Fruit fly (Drosophila melanogaster) whole organism, larva: ENCODE measurements around the gene CG1492.

ENCODE experiments used
- noc ChIP-seq: fragments of 200-800 bp; sonication (Bioruptor generic); optimal IDR thresholded peaks from 3 replicates; lab custom pipeline; 2019; ENCODE audit warnings: missing biosample characterization, mild to moderate bottlenecking, missing genetic modification characterization, moderate library complexity

The CG1492 gene

dm6 chrX:12014800-12015389, 2.9 kb upstream of the CG1492 start:
- TF ChIP-seq noc (tag; lab: Kevin White, UChicago): no peak

dm6 chrX:12014131-12014530, 2.1 kb upstream of the CG1492 start:
- no peak for TF ChIP-seq noc (tag; lab: Kevin White, UChicago)

DNA sequence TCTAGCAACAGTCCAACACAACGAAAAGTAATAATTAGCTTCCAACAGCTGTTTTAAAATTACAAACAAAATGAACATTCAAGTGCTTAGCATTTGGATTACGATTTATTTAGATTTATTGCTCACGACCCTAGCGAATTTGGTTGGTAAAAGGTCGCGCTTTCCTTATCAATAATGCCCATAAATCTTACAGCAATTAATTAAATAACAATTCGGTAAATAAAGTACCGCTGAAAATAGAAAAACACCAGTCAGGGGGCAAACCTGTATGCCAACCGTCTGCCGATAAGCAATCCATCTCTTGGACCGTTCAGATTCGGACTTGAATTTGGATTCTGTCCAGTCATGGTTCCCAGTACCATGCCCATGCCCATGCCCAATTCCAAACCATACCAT, 1.1 kb upstream of the CG1492 start:
- peak; percentile 60 for TF ChIP-seq noc (tag; lab: Kevin White, UChicago)

DNA sequence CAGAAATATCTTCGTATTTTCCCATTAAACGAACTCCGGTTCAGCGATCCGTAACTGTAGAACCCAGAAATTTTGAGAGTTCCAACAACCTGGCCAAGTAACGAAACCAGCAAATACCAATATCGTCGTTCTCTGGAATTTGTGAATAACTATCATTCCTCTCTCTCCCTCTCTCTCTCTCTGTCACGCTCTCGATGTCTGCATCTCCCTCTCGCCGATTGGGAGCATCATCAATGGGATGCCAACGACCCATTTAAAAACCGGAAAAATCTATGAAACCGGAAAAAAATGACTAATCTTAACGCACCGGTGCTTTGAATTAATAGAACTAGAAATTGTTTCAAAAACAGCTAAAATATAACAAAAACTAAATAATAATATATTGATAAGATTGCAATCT, 4.4 kb downstream of the CG1492 start:
- TF ChIP-seq noc (tag; lab: Kevin White, UChicago): no peak

DNA sequence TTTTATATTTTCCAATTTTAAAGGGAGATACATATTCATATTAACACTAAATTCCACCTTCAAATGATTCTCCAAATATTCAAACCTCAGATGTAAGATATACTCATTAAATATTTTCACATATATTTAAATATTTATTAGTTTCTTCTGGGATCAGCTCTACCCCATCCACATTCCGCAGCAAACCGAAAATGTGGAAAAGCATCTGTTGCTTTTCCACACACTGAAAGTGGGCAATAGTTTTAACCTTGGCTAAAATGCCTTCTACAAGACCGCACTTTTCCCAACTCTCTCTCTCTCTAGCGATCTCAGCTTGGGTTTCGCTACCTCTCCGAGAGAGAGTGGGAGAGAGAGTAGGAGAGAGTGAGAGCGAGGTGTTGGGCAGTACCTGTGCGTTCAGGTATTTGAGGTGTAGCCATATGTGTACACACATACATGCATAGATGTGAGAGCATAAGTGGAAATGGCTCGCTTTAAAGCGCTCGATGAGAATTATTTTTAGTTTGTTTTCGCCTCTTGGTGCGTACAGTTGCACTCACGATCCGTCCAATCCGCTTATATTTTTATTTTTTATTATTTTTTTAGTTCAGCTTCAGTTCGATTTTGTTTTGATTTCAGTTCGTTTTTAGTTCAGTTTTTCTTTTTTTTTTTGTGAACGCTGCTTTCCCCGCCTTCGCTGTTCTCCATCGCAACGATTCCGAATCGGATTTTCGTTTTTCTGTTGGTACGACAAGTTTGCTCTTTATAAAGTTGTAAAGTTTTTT, 5.2 kb downstream of the CG1492 start, which contains the start of gene CG1806:
TSS of gene CG1806 (plus strand) at position 499 of the 764 bp plus-strand sequence.
- no peak for TF ChIP-seq noc (tag; lab: Kevin White, UChicago)

DNA sequence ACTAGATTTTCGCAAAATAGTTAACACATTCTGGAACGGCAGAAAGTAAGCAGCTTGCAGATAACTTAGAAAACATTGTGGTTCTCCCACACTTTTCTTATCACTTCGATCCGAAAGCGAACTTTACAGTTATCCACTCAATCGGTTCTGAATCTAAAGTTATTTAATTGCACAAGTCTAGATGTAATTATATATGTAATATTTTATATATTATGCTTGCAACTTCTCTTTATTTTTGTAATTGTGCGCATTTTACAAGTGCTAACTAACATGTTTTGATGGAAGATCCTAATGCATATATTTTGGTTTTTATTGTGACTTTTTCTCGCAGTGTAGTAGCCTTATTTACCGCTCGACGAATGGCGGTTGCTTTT, 7.6 kb downstream of the CG1492 start:
- peak; percentile 12 for TF ChIP-seq noc (tag; lab: Kevin White, UChicago)

DNA sequence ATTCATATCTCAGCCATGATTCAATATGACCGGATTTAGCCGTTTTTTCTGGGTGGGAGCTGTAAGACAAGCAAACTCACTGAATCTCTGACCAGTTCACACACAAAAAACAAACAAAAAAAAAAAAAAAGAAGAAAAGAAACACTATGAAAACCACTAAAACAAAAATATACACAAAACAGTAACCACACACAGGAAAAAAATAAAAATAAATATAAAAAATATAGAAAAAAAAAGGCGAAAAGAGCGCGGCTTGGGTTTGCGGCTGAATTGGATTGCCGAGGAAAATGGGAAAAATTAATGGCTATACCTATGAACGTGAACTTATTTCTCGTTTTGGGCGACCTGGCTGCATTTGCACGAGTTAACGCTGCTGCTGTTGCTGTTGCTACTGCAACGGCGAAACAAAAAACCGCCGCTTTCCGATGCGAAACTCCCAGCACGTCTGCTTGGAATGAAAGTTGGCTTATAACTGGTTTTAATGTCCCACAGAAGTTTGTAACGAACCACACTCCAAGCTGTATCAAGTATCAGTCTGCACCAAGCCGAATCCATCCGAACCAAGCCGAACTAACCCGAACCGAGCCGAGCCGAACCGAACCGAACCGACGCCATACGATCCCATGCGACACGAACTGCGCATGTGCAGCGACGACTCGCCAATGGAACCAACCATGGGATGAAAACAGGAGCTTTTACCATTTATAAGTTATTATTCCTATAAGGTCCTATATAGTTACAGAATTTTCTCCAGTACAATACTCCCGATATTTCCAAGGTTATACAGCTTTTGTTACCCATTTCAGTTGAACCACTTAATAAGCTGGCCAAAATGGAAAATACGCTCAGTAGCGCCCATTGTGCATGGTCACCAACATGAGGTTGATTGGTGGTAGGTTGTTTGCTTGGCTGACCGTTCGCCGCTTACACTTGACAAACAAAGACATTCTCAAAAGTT, 8.3 kb downstream of the CG1492 start, which contains the start of gene fw:
TSS of gene fw (minus strand) at position 478 of the 958 bp plus-strand sequence.
- peak; percentile 42 for TF ChIP-seq noc (tag; lab: Kevin White, UChicago)

DNA sequence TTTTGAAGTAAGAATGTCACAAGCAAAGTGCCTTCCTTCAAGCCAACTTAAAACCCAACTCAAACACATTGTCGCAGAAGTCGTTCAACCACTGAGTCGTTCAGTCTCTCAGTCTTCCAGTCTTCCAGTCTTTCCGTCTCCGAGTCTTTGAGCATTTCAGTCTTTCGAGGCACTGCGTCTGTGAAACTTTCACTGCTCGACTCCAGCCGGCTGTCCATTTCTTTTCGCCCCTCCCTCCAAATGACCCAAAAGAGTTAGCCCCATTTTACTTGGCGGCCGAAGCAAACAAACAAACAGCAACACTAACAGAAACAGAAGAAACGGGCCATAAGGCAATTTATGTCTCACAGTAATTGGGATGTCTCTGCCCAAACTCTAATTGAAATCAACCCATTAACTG, 11.0 kb downstream of the CG1492 start:
- TF ChIP-seq noc (tag; lab: Kevin White, UChicago): no peak

DNA sequence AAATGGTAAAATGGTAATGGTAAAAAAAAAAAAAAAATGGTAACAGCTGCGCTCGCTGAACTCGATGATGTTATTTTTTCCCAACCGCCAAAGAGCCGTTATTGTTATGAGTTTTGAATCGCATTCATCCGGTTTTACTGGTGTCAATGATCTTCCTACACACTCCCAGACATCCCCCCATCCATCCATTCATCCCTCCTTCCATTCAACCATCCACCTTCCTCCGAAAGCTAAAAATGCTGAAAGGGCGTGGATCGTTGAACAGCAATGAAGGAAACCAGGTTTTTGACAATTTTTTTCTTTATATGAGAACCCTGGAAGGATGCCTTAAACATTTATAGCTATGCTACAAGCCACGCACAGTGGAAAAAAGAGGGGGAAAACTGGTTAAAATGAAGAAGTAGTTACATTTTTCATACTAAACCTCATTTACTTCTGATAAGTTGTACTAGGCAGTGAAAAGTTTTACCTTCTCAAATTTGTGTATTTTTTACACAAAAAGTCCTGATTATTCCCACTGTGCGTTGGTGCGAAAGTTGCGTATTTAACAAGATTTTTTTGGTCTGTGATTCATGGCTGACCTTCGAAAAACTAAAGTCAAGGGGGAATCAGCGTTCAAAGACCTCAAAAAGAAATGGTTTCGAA, 11.9 kb downstream of the CG1492 start:
- no peak for TF ChIP-seq noc (tag; lab: Kevin White, UChicago)

dm6 chrX:11993279-11993678, 18.7 kb downstream of the CG1492 start:
- no peak for TF ChIP-seq noc (tag; lab: Kevin White, UChicago)

dm6 chrX:11992668-11993067, 19.3 kb downstream of the CG1492 start, which contains the start of gene CG18130:
CG18130 (minus strand) TSS chrX:11992768.
- no peak for TF ChIP-seq noc (tag; lab: Kevin White, UChicago)

DNA sequence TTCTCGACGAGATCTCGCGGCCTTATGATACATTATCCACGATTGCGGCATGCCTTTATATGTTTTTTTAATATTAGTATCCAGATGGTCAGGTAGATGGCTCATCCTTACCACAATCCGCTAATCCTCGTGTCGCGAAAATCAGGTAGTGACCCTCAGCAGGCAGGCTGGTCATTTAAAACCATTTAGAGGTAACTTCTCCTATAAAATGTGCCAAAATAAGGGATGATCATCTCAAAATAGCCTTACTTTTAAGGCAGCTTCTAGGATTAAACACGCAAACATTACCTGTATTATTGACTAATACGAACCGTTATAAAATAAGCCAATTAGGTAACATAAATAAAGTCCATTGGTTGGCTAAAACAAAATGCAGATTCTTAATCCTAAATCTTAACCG, 23.1 kb downstream of the CG1492 start, which contains the start of gene tsg:
TSS of gene tsg (minus strand) at position 37 of the 400 bp plus-strand sequence.
- TF ChIP-seq noc (tag; lab: Kevin White, UChicago): no peak

dm6 chrX:11987664-11988063, 24.3 kb downstream of the CG1492 start, which contains the start of gene gd:
gd (minus strand) TSS chrX:11987764.
- no peak for TF ChIP-seq noc (tag; lab: Kevin White, UChicago)

dm6 chrX:11984987-11985386, 27.0 kb downstream of the CG1492 start, which contains the start of gene cac:
cac (minus strand) TSS chrX:11985087.
- TF ChIP-seq noc (tag; lab: Kevin White, UChicago): no peak

DNA sequence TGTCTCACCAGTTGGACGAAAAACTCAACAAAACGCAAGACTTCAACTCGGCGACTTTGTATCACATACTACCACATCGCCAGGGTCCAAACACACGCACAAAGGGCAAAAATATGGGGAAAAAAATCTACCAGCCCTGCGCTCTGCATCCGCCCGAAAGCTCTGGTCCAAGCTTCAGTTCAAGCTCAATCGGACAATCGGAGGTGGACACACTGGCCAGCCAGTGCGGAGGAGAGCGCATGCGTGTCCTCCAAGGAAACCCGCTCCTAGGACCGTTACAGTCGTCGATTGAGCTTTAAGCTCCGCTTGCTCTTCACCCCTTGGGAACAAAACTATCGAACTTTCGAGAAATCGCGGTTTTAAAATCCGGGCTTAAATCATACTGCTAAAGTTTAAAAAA, 28.2 kb downstream of the CG1492 start:
- TF ChIP-seq noc (tag; lab: Kevin White, UChicago): no peak
